Fruit fly (Drosophila melanogaster) S2 (cell line): ENCODE results near the gene Vps16A.

Source experiments
- CG8478 ChIP-seq: fragments of >200 bp; optimal IDR thresholded peaks from 2 replicates; lab custom pipeline; 2018
- CTCF ChIP-seq, 2 experiments: fragments of >200 bp; optimal IDR thresholded peaks; 2 replicates each; lab custom pipeline; 2018

dm6 chr3R:9266765-9267164 lies at the start of gene Vps16A, which contains the start of gene TrpRS:
- TF ChIP-seq CG8478 (lab: Kevin White, UChicago) (no peak), CTCF (optimal IDR thresholded peaks at IDR 0.05; lab: Kevin White, UChicago) (peak; percentile 10 to 27)
